Worm (Caenorhabditis elegans): Measurements from ENCODE around the gene ZK354.2.

- TF ChIP-seq him-1 (tag; optimal IDR thresholded peaks at IDR 0.05) (no peak), W03F9.2 (tag; optimal IDR thresholded peaks at IDR 0.05) (no peak), dao-5 (tag; optimal IDR thresholded peaks at IDR 0.05) (no peak)
Observed at ce11 chrIV:5333484-5333883, 20.3 kb downstream of the ZK354.2 start.
